Worm (Caenorhabditis elegans): ENCODE measurements around the gene F39G3.3.
"Not testable (repeated sequence)": the region's sequence is repeated elsewhere in the genome, so short reads cannot be mapped to it uniquely, and the experiment has no call there.

The F39G3.3 gene

DNA sequence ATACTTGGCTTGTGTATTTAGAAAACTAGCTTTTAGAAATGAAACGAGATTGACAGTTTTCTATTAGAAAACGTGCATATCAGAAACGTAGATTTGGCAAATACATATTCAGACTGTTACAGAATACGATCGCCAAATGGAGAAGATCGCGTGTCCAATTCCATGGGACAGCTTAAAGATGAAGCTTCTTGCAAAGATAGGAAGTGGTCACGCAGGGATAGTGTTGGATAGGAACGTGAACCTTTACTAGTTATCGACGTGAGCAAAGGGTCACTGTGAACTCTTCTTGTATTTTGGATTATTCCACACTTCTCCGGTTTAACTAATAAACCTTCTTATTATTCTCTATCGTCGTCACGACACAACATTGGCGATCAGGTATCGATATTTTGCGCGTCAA lies 29.0 kb downstream of the F39G3.3 start, which contains the start of gene bgnt-1.4:
TSS of gene bgnt-1.4 (plus strand) at position 301 of the 400 bp plus-strand sequence.
- TF ChIP-seq ceh-82 (tag; optimal IDR thresholded peaks at IDR 0.05); lir-3 (tag; optimal IDR thresholded peaks at IDR 0.05; ENCODE audit: poor library complexity); lin-15B (tag; optimal IDR thresholded peaks at IDR 0.05): not testable (repeated sequence)

DNA sequence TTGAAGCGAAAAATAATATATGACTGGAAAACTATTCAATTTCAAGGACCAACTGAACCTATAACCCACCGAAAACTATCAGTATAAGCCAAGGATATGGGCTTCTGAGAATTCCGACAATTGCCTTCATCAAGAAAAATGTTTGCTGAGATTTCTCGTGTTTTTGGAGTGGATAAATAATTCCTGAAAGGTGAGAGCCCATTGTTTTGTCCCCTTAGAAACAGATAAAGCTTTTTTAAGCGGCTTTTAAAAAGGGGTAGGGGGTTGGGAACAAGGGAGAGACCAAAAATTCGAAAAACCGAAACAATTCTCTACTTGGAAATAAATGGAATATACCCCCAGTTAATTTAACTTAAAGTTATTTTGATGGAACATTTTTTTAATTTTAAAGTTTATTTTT lies 34.8 kb downstream of the F39G3.3 start, which contains the start of gene C18G1.8:
TSS of gene C18G1.8 (minus strand) at position 101 of the 400 bp plus-strand sequence.
- no peak for TF ChIP-seq nhr-90 (tag; optimal IDR thresholded peaks at IDR 0.05; ENCODE audit: poor library complexity)
- TF ChIP-seq lin-13 (GFP tag; optimal IDR thresholded peaks at IDR 0.05) = no peak
- TF ChIP-seq pag-3 (tag; optimal IDR thresholded peaks at IDR 0.05; ENCODE audit: borderline replicate concordance, insufficient read depth) = no peak
- no peak for TF ChIP-seq unc-98 (GFP tag; IDR thresholded peaks at IDR 0.05)
- TF ChIP-seq unc-130 (tag; optimal IDR thresholded peaks at IDR 0.05) = no peak
- TF ChIP-seq F16B12.6 (tag; optimal IDR thresholded peaks at IDR 0.05) = no peak
- no peak for TF ChIP-seq lin-35 (GFP tag; optimal IDR thresholded peaks at IDR 0.05)
- no peak for TF ChIP-seq unc-30 (tag; optimal IDR thresholded peaks at IDR 0.05)
- TF ChIP-seq nhr-71 (tag; optimal IDR thresholded peaks at IDR 0.05) = no peak

DNA sequence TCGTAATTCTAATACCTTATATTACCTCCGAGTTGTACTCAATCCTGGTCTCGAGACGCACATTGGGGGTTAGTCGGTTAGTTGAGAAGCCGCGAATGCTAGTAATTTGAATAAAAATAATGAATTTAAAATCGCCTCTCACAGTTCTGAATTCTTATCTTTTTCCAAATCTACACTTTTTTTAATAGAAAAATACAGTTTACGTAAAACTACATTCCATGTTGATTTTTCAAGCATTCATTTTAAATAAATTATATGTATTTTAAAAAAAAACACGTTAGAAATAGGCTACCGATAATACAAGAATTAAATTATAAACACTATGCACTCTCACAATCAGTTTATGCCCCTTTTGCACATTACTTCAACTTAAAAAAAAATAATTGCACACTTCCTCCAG lies 37.9 kb downstream of the F39G3.3 start, which contains the start of gene C18G1.9:
TSS of gene C18G1.9 (minus strand) at position 101 of the 400 bp plus-strand sequence.
- TF ChIP-seq C34B4.2 (tag; optimal IDR thresholded peaks at IDR 0.05) (no peak), skn-1 (tag; optimal IDR thresholded peaks at IDR 0.05) (no peak), ceh-8 (GFP tag; optimal IDR thresholded peaks at IDR 0.05) (no peak), Y116A8C.19 (tag; optimal IDR thresholded peaks at IDR 0.05; ENCODE audit: borderline replicate concordance) (no peak), unc-62 (GFP tag; optimal IDR thresholded peaks at IDR 0.05) (no peak), aly-2 (tag; optimal IDR thresholded peaks at IDR 0.05) (no peak), hpl-2 (GFP tag; optimal IDR thresholded peaks at IDR 0.05) (no peak), nhr-12 (tag; optimal IDR thresholded peaks at IDR 0.05) (no peak), nhr-77 (tag; optimal IDR thresholded peaks at IDR 0.05) (no peak), ceh-63 (GFP tag; optimal IDR thresholded peaks at IDR 0.05) (no peak), F16B12.6 (tag; optimal IDR thresholded peaks at IDR 0.05) (no peak), nhr-11 (tag; optimal IDR thresholded peaks at IDR 0.05) (no peak), nhr-71 (tag; optimal IDR thresholded peaks at IDR 0.05) (no peak), dpl-1 (GFP tag; optimal IDR thresholded peaks at IDR 0.05) (no peak)

DNA sequence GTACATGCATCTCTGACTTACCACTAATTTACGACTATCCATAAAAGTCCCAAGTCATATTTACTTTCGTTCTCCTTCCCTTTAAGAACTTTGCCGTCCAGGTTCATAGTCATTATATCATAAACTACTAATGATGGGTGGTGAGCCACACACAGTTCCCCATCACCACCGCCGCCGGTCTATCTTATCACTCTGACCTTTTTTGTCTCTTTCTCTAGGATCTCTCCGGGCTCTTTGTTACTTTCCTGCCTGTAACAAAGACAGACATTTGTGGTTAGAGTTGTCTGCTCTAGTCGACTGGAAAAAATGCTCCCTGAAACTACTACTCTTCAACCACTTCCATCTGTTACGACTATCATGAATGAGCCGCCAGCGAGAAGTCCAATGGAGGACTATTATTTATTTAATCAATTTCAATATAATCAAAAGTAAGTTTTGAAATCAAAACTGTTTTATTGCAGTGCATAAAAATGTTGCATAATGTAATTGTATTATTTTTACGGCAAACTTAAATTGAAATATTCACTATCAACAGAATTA lies 38.8 kb downstream of the F39G3.3 start, which contains the start of gene elt-7:
TSS of gene elt-7 (plus strand) at position 263 of the 540 bp plus-strand sequence.
- TF ChIP-seq sup-37 (GFP tag; optimal IDR thresholded peaks at IDR 0.05) = no peak
- no peak for TF ChIP-seq mep-1 (tag; optimal IDR thresholded peaks at IDR 0.05)
- TF ChIP-seq lin-35 (GFP tag; optimal IDR thresholded peaks at IDR 0.05) = peak in 1 of 2 experiments; percentile 10
- peak; percentile 29 for TF ChIP-seq elt-2 (tag; optimal IDR thresholded peaks at IDR 0.05)

DNA sequence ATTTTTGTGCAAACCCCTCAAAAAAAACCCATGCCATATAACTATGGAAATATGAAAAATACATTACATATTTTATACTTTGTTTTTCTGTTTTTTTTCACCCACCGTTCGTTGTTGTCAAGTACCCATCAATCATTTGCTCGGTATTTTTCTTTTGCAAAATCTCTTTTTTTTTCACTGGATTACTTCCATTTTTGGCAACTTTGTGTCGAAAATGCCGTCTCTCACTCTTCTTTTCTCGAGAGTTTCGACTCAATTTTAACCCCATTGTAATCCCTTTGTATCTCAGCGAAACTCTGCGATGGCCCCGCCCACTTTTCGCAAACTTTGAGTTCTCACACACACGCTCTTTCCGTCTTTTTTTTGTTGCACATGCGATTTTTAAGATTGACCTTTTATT lies 43.4 kb downstream of the F39G3.3 start:
- TF ChIP-seq lin-14 (GFP tag; optimal IDR thresholded peaks at IDR 0.05) (peak; percentile 24), unc-30 (tag; optimal IDR thresholded peaks at IDR 0.05) (peak; percentile 47), lin-35 (GFP tag; optimal IDR thresholded peaks at IDR 0.05) (no peak), ets-5 (GFP tag; IDR thresholded peaks at IDR 0.05) (no peak), nhr-85 (tag) (no peak), elt-3 (tag; optimal IDR thresholded peaks at IDR 0.05) (no peak)
